Fruit fly (Drosophila melanogaster) whole organism, prepupa: ENCODE data around the gene CG9760.

Experiments
- Blimp-1 ChIP-seq: fragments of 200-800 bp; sonication (Bioruptor generic); optimal IDR thresholded peaks from 3 replicates; lab custom pipeline; 2017; ENCODE audit warnings: missing biosample characterization, missing genetic modification characterization, mild to moderate bottlenecking, moderate library complexity, missing genetic modification reagents
- CG10631 ChIP-seq: fragments of 200-800 bp; sonication (Bioruptor generic); optimal IDR thresholded peaks from 2 replicates; lab custom pipeline; 2016; ENCODE audit warnings: missing biosample characterization, missing genetic modification characterization
- CG10669 ChIP-seq: fragments of 200-800 bp; sonication (Bioruptor generic); optimal IDR thresholded peaks from 3 replicates; lab custom pipeline; 2018; ENCODE audit warnings: missing biosample characterization, mild to moderate bottlenecking, missing genetic modification characterization, moderate library complexity
- CG11294 ChIP-seq: fragments of 200-800 bp; sonication (Bioruptor generic); IDR thresholded peaks from 2 replicates; pipeline ENCODE4 v1.3.6; 2022; ENCODE audit warnings: missing biosample characterization, missing genetic modification characterization
- CG11762 ChIP-seq: fragments of 200-800 bp; sonication (Bioruptor generic); optimal IDR thresholded peaks from 3 replicates; lab custom pipeline; 2016; ENCODE audit warnings: missing biosample characterization, missing genetic modification characterization; ENCODE audit not compliant: insufficient read depth
- CG11902 ChIP-seq: fragments of 200-800 bp; sonication (Bioruptor generic); optimal IDR thresholded peaks from 3 replicates; lab custom pipeline; 2016; ENCODE audit warnings: missing biosample characterization, missing genetic modification characterization
- CG15336 ChIP-seq: fragments of 200-800 bp; sonication (Bioruptor generic); IDR thresholded peaks from 2 replicates; pipeline ENCODE4 v1.3.6; 2022; ENCODE audit warnings: missing biosample characterization, missing genetic modification characterization
- CG1621 ChIP-seq: fragments of 200-800 bp; sonication (Bioruptor generic); optimal IDR thresholded peaks from 3 replicates; lab custom pipeline; 2018; ENCODE audit warnings: missing biosample characterization, mild to moderate bottlenecking, missing genetic modification characterization
- CG16779 ChIP-seq: fragments of 200-800 bp; sonication (Bioruptor generic); optimal IDR thresholded peaks from 3 replicates; lab custom pipeline; 2017; ENCODE audit warnings: missing biosample characterization, mild to moderate bottlenecking, missing genetic modification characterization
- CG3032 ChIP-seq: fragments of 200-800 bp; optimal IDR thresholded peaks from 2 replicates; lab custom pipeline; 2019; ENCODE audit warnings: missing biosample characterization, mild to moderate bottlenecking, missing genetic modification characterization, moderate library complexity
- CG31627 ChIP-seq: fragments of 200-800 bp; sonication (Bioruptor generic); optimal IDR thresholded peaks from 3 replicates; lab custom pipeline; 2016; ENCODE audit warnings: missing biosample characterization, missing genetic modification characterization
- CG3919 ChIP-seq: fragments of 200-800 bp; sonication (Bioruptor generic); optimal IDR thresholded peaks from 3 replicates; lab custom pipeline; 2016; ENCODE audit warnings: missing biosample characterization, missing genetic modification characterization
- CG4318 ChIP-seq: fragments of 200-800 bp; sonication (Bioruptor generic); optimal IDR thresholded peaks from 3 replicates; lab custom pipeline; 2017; ENCODE audit warnings: missing biosample characterization, mild to moderate bottlenecking, missing genetic modification characterization
- CG6163 ChIP-seq: fragments of 200-800 bp; sonication (Bioruptor generic); IDR thresholded peaks from 3 replicates; pipeline ENCODE4 v1.3.6; 2022; ENCODE audit warnings: missing biosample characterization, missing genetic modification characterization
- CG6792 ChIP-seq: fragments of 200-800 bp; sonication (Bioruptor generic); optimal IDR thresholded peaks from 3 replicates; lab custom pipeline; 2016; ENCODE audit warnings: missing biosample characterization, missing genetic modification characterization
- CG6808 ChIP-seq: fragments of 200-800 bp; sonication (Bioruptor generic); optimal IDR thresholded peaks from 3 replicates; lab custom pipeline; 2017; ENCODE audit warnings: missing biosample characterization, missing genetic modification characterization, mild to moderate bottlenecking, moderate library complexity, missing genetic modification reagents
- CG6854 ChIP-seq: fragments of 200-800 bp; sonication (Bioruptor generic); optimal IDR thresholded peaks from 2 replicates; lab custom pipeline; 2017; ENCODE audit warnings: missing biosample characterization, mild to moderate bottlenecking, missing genetic modification characterization
- CG7368 ChIP-seq: fragments of 200-800 bp; sonication (Bioruptor generic); optimal IDR thresholded peaks from 3 replicates; lab custom pipeline; 2016; ENCODE audit warnings: missing biosample characterization, missing genetic modification characterization
- CG8119 ChIP-seq: fragments of 200-800 bp; sonication (Bioruptor generic); IDR thresholded peaks from 3 replicates; pipeline ENCODE4 v1.3.6; 2022; ENCODE audit warnings: missing biosample characterization, missing genetic modification characterization
- CG8319 ChIP-seq: fragments of 200-800 bp; sonication (Bioruptor generic); optimal IDR thresholded peaks from 3 replicates; lab custom pipeline; 2016; ENCODE audit warnings: missing biosample characterization, missing genetic modification characterization
- Eip75B ChIP-seq: fragments of 200-800 bp; sonication (Bioruptor generic); optimal IDR thresholded peaks from 3 replicates; lab custom pipeline; 2016; ENCODE audit warnings: missing biosample characterization, missing genetic modification characterization
- Eip78C ChIP-seq: fragments of 200-800 bp; sonication (Bioruptor generic); peaks from one replicate; lab custom pipeline; 2016; ENCODE audit warnings: missing biosample characterization, missing genetic modification characterization
- Eip93F ChIP-seq: fragments of 200-800 bp; sonication (Bioruptor generic); optimal IDR thresholded peaks from 2 replicates; lab custom pipeline; 2016; ENCODE audit warnings: missing biosample characterization, mild to moderate bottlenecking, missing genetic modification characterization
- Ets21C ChIP-seq: fragments of 200-800 bp; sonication (Bioruptor generic); optimal IDR thresholded peaks from 3 replicates; lab custom pipeline; 2016; ENCODE audit warnings: missing biosample characterization, missing genetic modification characterization
- Ets96B ChIP-seq: fragments of 200-800 bp; optimal IDR thresholded peaks from 2 replicates; lab custom pipeline; 2019; ENCODE audit warnings: missing biosample characterization, mild to moderate bottlenecking, missing genetic modification characterization, moderate library complexity
- Gug ChIP-seq: fragments of 200-800 bp; sonication (Bioruptor generic); IDR thresholded peaks from 2 replicates; pipeline ENCODE4 v1.3.6; 2022; ENCODE audit warnings: missing biosample characterization, missing genetic modification characterization
- Hr38 ChIP-seq: sonication (Bioruptor generic); optimal IDR thresholded peaks from 2 replicates; lab custom pipeline; 2016; ENCODE audit warnings: missing biosample characterization, missing genetic modification characterization
- Hr39 ChIP-seq: fragments of 200-800 bp; sonication (Bioruptor generic); optimal IDR thresholded peaks from 2 replicates; lab custom pipeline; 2016; ENCODE audit warnings: missing biosample characterization, missing genetic modification characterization
- Hr4 ChIP-seq: fragments of 200-800 bp; sonication (Bioruptor generic); optimal IDR thresholded peaks from 3 replicates; lab custom pipeline; 2016; ENCODE audit warnings: missing biosample characterization, missing genetic modification characterization
- Lpt ChIP-seq: fragments of 200-800 bp; sonication (Bioruptor generic); optimal IDR thresholded peaks from 3 replicates; lab custom pipeline; 2016; ENCODE audit warnings: missing biosample characterization, missing genetic modification characterization
- Met ChIP-seq: fragments of 200-800 bp; sonication (Bioruptor generic); optimal IDR thresholded peaks from 3 replicates; lab custom pipeline; 2016; ENCODE audit warnings: missing biosample characterization, missing genetic modification characterization
- OdsH ChIP-seq: fragments of 200-800 bp; sonication (Bioruptor generic); optimal IDR thresholded peaks from 3 replicates; lab custom pipeline; 2016; ENCODE audit warnings: missing biosample characterization, missing genetic modification characterization
- Smox ChIP-seq: fragments of 200-800 bp; sonication (Bioruptor generic); optimal IDR thresholded peaks from 3 replicates; lab custom pipeline; 2016; ENCODE audit warnings: missing biosample characterization, missing genetic modification characterization
- Sox102F ChIP-seq: fragments of 200-800 bp; sonication (Bioruptor generic); optimal IDR thresholded peaks from 2 replicates; lab custom pipeline; 2016; ENCODE audit warnings: missing biosample characterization, mild to moderate bottlenecking, missing genetic modification characterization
- Sox15 ChIP-seq: fragments of 200-800 bp; sonication (Bioruptor generic); optimal IDR thresholded peaks from 3 replicates; lab custom pipeline; 2016; ENCODE audit warnings: missing biosample characterization, missing genetic modification characterization
- achi ChIP-seq: fragments of 200-800 bp; sonication (Bioruptor generic); optimal IDR thresholded peaks from 3 replicates; lab custom pipeline; 2016; ENCODE audit warnings: missing biosample characterization, missing genetic modification characterization
- acj6 ChIP-seq: fragments of 200-800 bp; sonication (Bioruptor generic); optimal IDR thresholded peaks from 3 replicates; lab custom pipeline; 2016; ENCODE audit warnings: missing biosample characterization, missing genetic modification characterization
- cyc ChIP-seq: fragments of 200-800 bp; sonication (Bioruptor generic); optimal IDR thresholded peaks from 3 replicates; lab custom pipeline; 2016; ENCODE audit warnings: missing biosample characterization, missing genetic modification characterization
- dac ChIP-seq: fragments of 200-800 bp; sonication (Bioruptor generic); optimal IDR thresholded peaks from 2 replicates; lab custom pipeline; 2017; ENCODE audit warnings: missing biosample characterization, mild to moderate bottlenecking, missing genetic modification characterization
- dsx ChIP-seq: fragments of 200-800 bp; optimal IDR thresholded peaks from 3 replicates; lab custom pipeline; 2019; ENCODE audit warnings: missing biosample characterization, mild to moderate bottlenecking, missing genetic modification characterization, moderate library complexity; ENCODE audit not compliant: poor library complexity, severe bottlenecking
- eg ChIP-seq: fragments of 200-800 bp; sonication (Bioruptor generic); IDR thresholded peaks from 3 replicates; pipeline ENCODE4 v1.3.6; 2022; ENCODE audit warnings: missing biosample characterization, missing genetic modification characterization
- fd59A ChIP-seq: fragments of 200-800 bp; sonication (Bioruptor generic); optimal IDR thresholded peaks from 2 replicates; lab custom pipeline; 2017; ENCODE audit warnings: missing biosample characterization, mild to moderate bottlenecking, missing genetic modification characterization, missing genetic modification reagents
- fkh ChIP-seq: fragments of 200-800 bp; sonication (Bioruptor generic); optimal IDR thresholded peaks from 3 replicates; lab custom pipeline; 2017; ENCODE audit warnings: missing biosample characterization, mild to moderate bottlenecking, missing genetic modification characterization, moderate library complexity
- lz ChIP-seq: fragments of 200-800 bp; sonication (Bioruptor generic); optimal IDR thresholded peaks from 3 replicates; lab custom pipeline; 2016; ENCODE audit warnings: missing biosample characterization, missing genetic modification characterization
- pdm3 ChIP-seq: fragments of 200-800 bp; sonication (Bioruptor generic); optimal IDR thresholded peaks from 3 replicates; lab custom pipeline; 2016; ENCODE audit warnings: missing biosample characterization, missing genetic modification characterization
- spab ChIP-seq: fragments of 200-800 bp; sonication (Bioruptor generic); optimal IDR thresholded peaks from 2 replicates; lab custom pipeline; 2017; ENCODE audit warnings: missing biosample characterization, mild to moderate bottlenecking, missing genetic modification characterization, missing genetic modification reagents
- topi ChIP-seq: fragments of 200-800 bp; sonication (Bioruptor generic); optimal IDR thresholded peaks from 3 replicates; lab custom pipeline; 2016; ENCODE audit warnings: missing biosample characterization, missing genetic modification characterization

Gene CG9760

dm6 chr3L:12115966-12116735 is 47.4 kb downstream of the CG9760 start, which contains the start of gene vers:
TSS of gene vers (plus strand) at chr3L:12116101.
- no peak for TF ChIP-seq Blimp-1 (GFP tag; lab: Kevin White, UChicago)
- no peak for TF ChIP-seq spab (GFP tag; lab: Kevin White, UChicago)
- peak; percentile 24 for TF ChIP-seq lz (GFP tag; lab: Kevin White, UChicago)
- no peak for TF ChIP-seq Eip93F (GFP tag; lab: Kevin White, UChicago)
- no peak for TF ChIP-seq CG31627 (GFP tag; lab: Kevin White, UChicago)
- peak; percentile 21 for TF ChIP-seq Eip78C (GFP tag; lab: Kevin White, UChicago)
- no peak for TF ChIP-seq Met (GFP tag; lab: Kevin White, UChicago)
- peak; percentile 12 for TF ChIP-seq CG3032 (tag; lab: Kevin White, UChicago)
- TF ChIP-seq fd59A: no peak
- TF ChIP-seq pdm3 (GFP tag; lab: Kevin White, UChicago): no peak
- TF ChIP-seq CG3919 (GFP tag; lab: Kevin White, UChicago): no peak
- no peak for TF ChIP-seq CG11294 (GFP tag; lab: Robert Waterston, UW)
- no peak for TF ChIP-seq Hr39 (GFP tag; lab: Kevin White, UChicago)
- TF ChIP-seq cyc: peak; percentile 22
- TF ChIP-seq eg: no peak
- TF ChIP-seq topi (GFP tag; lab: Kevin White, UChicago): peak; percentile 8
- peak; percentile 70 for TF ChIP-seq fkh (GFP tag; lab: Kevin White, UChicago)

dm6 chr3L:12115103-12115502 is 48.4 kb downstream of the CG9760 start:
- TF ChIP-seq CG11294 (GFP tag; lab: Robert Waterston, UW) (0 out of 2 replicates have a peak, but pooled peaks have one; percentile 33), CG3919 (GFP tag; lab: Kevin White, UChicago) (peak; percentile 92), Sox102F (GFP tag; lab: Kevin White, UChicago) (peak; percentile 96), Hr39 (GFP tag; lab: Kevin White, UChicago) (peak; percentile 92), CG8319 (peak; percentile 72), Hr4 (GFP tag; lab: Kevin White, UChicago) (peak; percentile 50), achi (peak; percentile 89), Sox15 (GFP tag; lab: Kevin White, UChicago) (peak; percentile 69), CG10669 (peak; percentile 86), Lpt (GFP tag; lab: Kevin White, UChicago) (peak; percentile 76), CG16779 (peak; percentile 72), CG6854 (GFP tag; lab: Kevin White, UChicago) (peak; percentile 88), Ets96B (tag; lab: Kevin White, UChicago) (peak; percentile 87), dac (GFP tag; lab: Kevin White, UChicago) (peak; percentile 48), CG8119 (peak; percentile 79; the same call in 2 of the 3 replicates), acj6 (peak; percentile 87), CG1621 (tag; lab: Kevin White, UChicago) (peak; percentile 89), CG3032 (tag; lab: Kevin White, UChicago) (peak; percentile 89), Gug (GFP tag; lab: Robert Waterston, UW) (peak; percentile 67), Smox (GFP tag; lab: Kevin White, UChicago) (peak; percentile 92), Eip78C (GFP tag; lab: Kevin White, UChicago) (peak; percentile 98), Hr38 (GFP tag; lab: Kevin White, UChicago) (no peak), Eip75B (GFP tag; lab: Kevin White, UChicago) (peak; percentile 89), OdsH (peak; percentile 85), CG15336 (peak; percentile 74), CG7368 (GFP tag; lab: Kevin White, UChicago) (peak; percentile 81), Met (GFP tag; lab: Kevin White, UChicago) (peak; percentile 95), eg (peak; percentile 75), CG6163 (GFP tag; lab: Robert Waterston, UW) (peak; percentile 93), CG6792 (peak; percentile 91), CG11762 (GFP tag; lab: Kevin White, UChicago) (peak; percentile 77), dsx (GFP tag; lab: Kevin White, UChicago) (peak; percentile 91), fkh (GFP tag; lab: Kevin White, UChicago) (no peak), CG4318 (GFP tag; lab: Kevin White, UChicago) (peak; percentile 17), CG11902 (peak; percentile 81), CG6808 (peak; percentile 81), Eip93F (GFP tag; lab: Kevin White, UChicago) (peak; percentile 90), Ets21C (peak; percentile 85), CG10631 (GFP tag; lab: Kevin White, UChicago) (peak; percentile 92), fd59A (peak; percentile 79)
